Fruit fly (Drosophila melanogaster): ENCODE results near the gene Ugalt.

DNA sequence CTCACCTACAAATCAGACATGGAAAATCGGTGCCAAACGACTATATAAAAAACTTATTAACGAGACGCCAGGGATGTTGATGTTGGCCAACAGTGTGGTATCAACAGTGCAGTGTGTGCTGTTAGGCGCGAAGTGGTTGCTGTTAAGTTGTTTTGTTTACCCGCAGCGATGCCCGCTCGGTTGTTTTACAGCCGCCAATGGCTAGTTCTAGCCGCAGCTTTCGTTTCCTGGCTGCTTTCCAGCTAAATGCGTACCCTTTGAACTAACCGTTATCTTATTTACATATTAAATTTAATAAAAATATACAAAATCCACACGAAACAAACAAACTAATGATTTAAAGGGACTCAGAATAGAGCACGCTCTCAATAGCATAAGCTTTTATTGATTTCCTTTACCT lies 35.0 kb upstream of the Ugalt start, which contains the start of gene crm:
- TF ChIP-seq CG4854 (GFP tag; optimal IDR thresholded peaks at IDR 0.05) (no peak), run (tag; optimal IDR thresholded peaks at IDR 0.05) (no peak), ase (GFP tag; IDR thresholded peaks at IDR 0.05) (no peak), z (GFP tag; IDR thresholded peaks at IDR 0.05) (no peak), kah (GFP tag; optimal IDR thresholded peaks at IDR 0.05) (no peak), CG3995 (GFP tag; optimal IDR thresholded peaks at IDR 0.05) (no peak), luna (GFP tag; optimal IDR thresholded peaks at IDR 0.05) (no peak), Atf-2 (GFP tag; optimal IDR thresholded peaks at IDR 0.05) (no peak), H15 (GFP tag; IDR thresholded peaks at IDR 0.05) (no peak), psq (GFP tag; optimal IDR thresholded peaks at IDR 0.05) (no peak), slbo (GFP tag; IDR thresholded peaks at IDR 0.05) (no peak), Lpt (GFP tag; optimal IDR thresholded peaks at IDR 0.05) (no peak), Neu2 (GFP tag; optimal IDR thresholded peaks at IDR 0.05; ENCODE audit: borderline replicate concordance) (no peak), CG2678 (tag; optimal IDR thresholded peaks at IDR 0.05) (no peak)

All from whole organism, embryonic.